Worm (Caenorhabditis elegans) whole organism, mixed stage, embryonic: ENCODE measurements around the gene R10D12.6.

Experiments
- blmp-1 ChIP-seq: fragments of 150-350 bp; optimal IDR thresholded peaks from 2 replicates; lab custom pipeline; 2014; ENCODE audit warnings: missing biosample characterization, missing genetic modification characterization
- elt-3 ChIP-seq: fragments of 150-350 bp; optimal IDR thresholded peaks from 2 replicates; lab custom pipeline; 2014; ENCODE audit warnings: missing biosample characterization, missing genetic modification characterization
- nhr-28 ChIP-seq: fragments of 150-350 bp; optimal IDR thresholded peaks from 2 replicates; lab custom pipeline; 2014; ENCODE audit warnings: missing biosample characterization, missing genetic modification characterization
- nhr-76 ChIP-seq: sonication (generic microtip); optimal IDR thresholded peaks from 2 replicates; lab custom pipeline; 2017; ENCODE audit warnings: missing biosample characterization, missing genetic modification characterization
- pha-4 ChIP-seq: fragments of 150-350 bp; optimal IDR thresholded peaks from 2 replicates; lab custom pipeline; 2018; ENCODE audit warnings: missing biosample characterization, missing genetic modification reagents, missing genetic modification characterization
- snpc-4 ChIP-seq: fragments of 150-350 bp; optimal IDR thresholded peaks from 2 replicates; lab custom pipeline; 2014; ENCODE audit warnings: missing biosample characterization, missing genetic modification characterization
- ztf-11 ChIP-seq: fragments of 150-350 bp; optimal IDR thresholded peaks from 2 replicates; lab custom pipeline; 2014; ENCODE audit warnings: missing biosample characterization, missing genetic modification characterization

ce11 chrV:13916196-13916595 is 32.9 kb upstream of the R10D12.6 start, which contains the start of gene str-252:
- TF ChIP-seq pha-4 (no peak), blmp-1 (tag; lab: Kevin White, UChicago) (no peak), snpc-4 (no peak), elt-3 (tag; lab: Kevin White, UChicago) (no peak), nhr-28 (tag; lab: Kevin White, UChicago) (no peak), nhr-76 (tag; lab: Kevin White, UChicago) (no peak), ztf-11 (tag; lab: Kevin White, UChicago) (no peak)
